Fruit fly (Drosophila melanogaster): ENCODE results near the gene CG42654.

The CG42654 gene

dm6 chr3L:19909234-19910053 is 44.9 kb downstream of the CG42654 start (continued):
- TF ChIP-seq vnd (GFP tag; IDR thresholded peaks at IDR 0.05; ENCODE audit: partially characterized antibody) (no peak), trem (tag; optimal IDR thresholded peaks at IDR 0.05) (peak; percentile 52), lola (GFP tag; optimal IDR thresholded peaks at IDR 0.05) (no peak), dimm (GFP tag; IDR thresholded peaks at IDR 0.05) (no peak), CG12104 (GFP tag; optimal IDR thresholded peaks at IDR 0.05) (no peak), oc (tag; optimal IDR thresholded peaks at IDR 0.05) (no peak), CG32767 (GFP tag; IDR thresholded peaks at IDR 0.05) (no peak), luna (GFP tag; optimal IDR thresholded peaks at IDR 0.05) (no peak), CG31224 (GFP tag; IDR thresholded peaks at IDR 0.05) (no peak), Sox102F (GFP tag; optimal IDR thresholded peaks at IDR 0.05) (no peak), Gug (GFP tag; IDR thresholded peaks at IDR 0.05) (no peak), p53 (GFP tag; optimal IDR thresholded peaks at IDR 0.05) (no peak), pum (GFP tag; optimal IDR thresholded peaks at IDR 0.05) (no peak), CG8281 (tag; optimal IDR thresholded peaks at IDR 0.05) (no peak), mirr (GFP tag; optimal IDR thresholded peaks at IDR 0.05) (peak; percentile 63), CG2202 (tag; optimal IDR thresholded peaks at IDR 0.05) (peak; percentile 15), CG7987 (GFP tag; optimal IDR thresholded peaks at IDR 0.05) (no peak), CG17186 (GFP tag; optimal IDR thresholded peaks at IDR 0.05) (peak; percentile 11), CG5245 (GFP tag; optimal IDR thresholded peaks at IDR 0.05) (no peak), HmgZ (tag; optimal IDR thresholded peaks at IDR 0.05) (peak; percentile 33), CG4707 (GFP tag; optimal IDR thresholded peaks at IDR 0.05) (peak; percentile 32), Atf6 (GFP tag; IDR thresholded peaks at IDR 0.05) (no peak), CG12071 (GFP tag; optimal IDR thresholded peaks at IDR 0.05) (no peak), Oli (tag; optimal IDR thresholded peaks at IDR 0.05) (no peak), CG10565 (GFP tag; optimal IDR thresholded peaks at IDR 0.05) (no peak), Bgb (GFP tag; IDR thresholded peaks at IDR 0.05; ENCODE audit: partially characterized antibody) (peak; percentile 42; the same call in 1 of the 2 replicates), CG5180 (GFP tag; optimal IDR thresholded peaks at IDR 0.05) (no peak), CG10654 (GFP tag; optimal IDR thresholded peaks at IDR 0.05) (no peak), CG8478 (optimal IDR thresholded peaks at IDR 0.05) (no peak), HLHmδ (GFP tag; optimal IDR thresholded peaks at IDR 0.05) (peak; percentile 55), CG3847 (GFP tag; IDR thresholded peaks at IDR 0.05) (peak; percentile 41), Atf-2 (GFP tag; optimal IDR thresholded peaks at IDR 0.05) (no peak), Ada2b (GFP tag; IDR thresholded peaks at IDR 0.05) (no peak), twi (tag; optimal IDR thresholded peaks at IDR 0.05) (peak; percentile 8), Asciz (GFP tag; optimal IDR thresholded peaks at IDR 0.05) (no peak), CG11398 (GFP tag; optimal IDR thresholded peaks at IDR 0.05) (no peak), CG7556 (GFP tag; optimal IDR thresholded peaks at IDR 0.05) (no peak), abd-A (tag; optimal IDR thresholded peaks at IDR 0.05) (no peak), en (GFP tag; optimal IDR thresholded peaks at IDR 0.05) (no peak), bowl (GFP tag; IDR thresholded peaks at IDR 0.05) (no peak), CG11723 (GFP tag; optimal IDR thresholded peaks at IDR 0.05) (peak; percentile 14), ranshi (GFP tag; IDR thresholded peaks at IDR 0.05) (no peak), CG17802 (tag; optimal IDR thresholded peaks at IDR 0.05) (no peak), CG15479 (GFP tag; optimal IDR thresholded peaks at IDR 0.05) (no peak), CG8388 (GFP tag; optimal IDR thresholded peaks at IDR 0.05) (no peak), Meics (GFP tag; optimal IDR thresholded peaks at IDR 0.05) (no peak), org-1 (GFP tag; optimal IDR thresholded peaks at IDR 0.05) (no peak), kni (GFP tag; optimal IDR thresholded peaks at IDR 0.05) (no peak), CG18599 (GFP tag; optimal IDR thresholded peaks at IDR 0.05) (no peak)

All from whole organism, embryonic.